Worm (Caenorhabditis elegans) whole organism, L4 larva: ENCODE results near the gene mrpl-16.

ENCODE experiments used
- T20F7.1 ChIP-seq: fragments of 200-800 bp; sonication (Bioruptor generic); optimal IDR thresholded peaks from 2 replicates; lab custom pipeline; 2018; ENCODE audit warnings: mild to moderate bottlenecking, missing genetic modification characterization, missing compliant biosample characterization
- aly-2 ChIP-seq: sonication (generic microtip); optimal IDR thresholded peaks from 2 replicates; lab custom pipeline; 2018; ENCODE audit warnings: missing biosample characterization, missing genetic modification characterization
- dpl-1 ChIP-seq: fragments of 150-350 bp; optimal IDR thresholded peaks from 2 replicates; lab custom pipeline; 2014; ENCODE audit warnings: missing biosample characterization, missing genetic modification reagents, missing genetic modification characterization
- lin-39 ChIP-seq: fragments of 150-350 bp; optimal IDR thresholded peaks from 2 replicates; lab custom pipeline; 2014; ENCODE audit warnings: missing biosample characterization, missing genetic modification reagents, missing genetic modification characterization
- lsy-2 ChIP-seq, 2 experiments: fragments of 150-350 bp in 1 of 2; sonication (generic microtip) in 1 of 2; optimal IDR thresholded peaks; 2 replicates each; lab custom pipeline; 2014 to 2017; ENCODE audit warnings: missing biosample characterization in 2 of 2, missing genetic modification characterization in 2 of 2
- nhr-10 ChIP-seq: fragments of 150-350 bp; optimal IDR thresholded peaks from 2 replicates; lab custom pipeline; 2014; ENCODE audit warnings: missing biosample characterization, missing genetic modification characterization
- nhr-25 ChIP-seq: sonication (generic microtip); optimal IDR thresholded peaks from 2 replicates; lab custom pipeline; 2017; ENCODE audit warnings: missing genetic modification characterization, mild to moderate bottlenecking, missing compliant biosample characterization, antibody characterized with exemption, moderate library complexity, borderline replicate concordance; ENCODE audit not compliant: insufficient read depth
- nhr-28 ChIP-seq: fragments of 150-350 bp; optimal IDR thresholded peaks from 2 replicates; lab custom pipeline; 2014; ENCODE audit warnings: missing biosample characterization, missing genetic modification characterization
- pha-4 ChIP-seq, 2 experiments: fragments of 150-350 bp in 1 of 2; fragments of 200-800 bp in 1 of 2; sonication (Bioruptor generic) in 1 of 2; IDR thresholded peaks in 1 of 2; optimal IDR thresholded peaks in 1 of 2; 2 replicates each; pipeline versions ENCODE4 v1.3.6 to Lab custom; 2014 to 2022; ENCODE audit warnings: missing genetic modification characterization in 2 of 2, missing genetic modification reagents in 2 of 2, missing biosample characterization in 1 of 2, missing compliant biosample characterization in 1 of 2
- skn-1 ChIP-seq: fragments of 150-350 bp; optimal IDR thresholded peaks from 2 replicates; lab custom pipeline; 2014; ENCODE audit warnings: missing biosample characterization, missing genetic modification characterization
- zip-2 ChIP-seq: fragments of 150-350 bp; optimal IDR thresholded peaks from 2 replicates; lab custom pipeline; 2014; ENCODE audit warnings: missing biosample characterization, missing genetic modification characterization
- ztf-11 ChIP-seq: fragments of 150-350 bp; optimal IDR thresholded peaks from 2 replicates; lab custom pipeline; 2014; ENCODE audit warnings: missing biosample characterization, missing genetic modification characterization

DNA sequence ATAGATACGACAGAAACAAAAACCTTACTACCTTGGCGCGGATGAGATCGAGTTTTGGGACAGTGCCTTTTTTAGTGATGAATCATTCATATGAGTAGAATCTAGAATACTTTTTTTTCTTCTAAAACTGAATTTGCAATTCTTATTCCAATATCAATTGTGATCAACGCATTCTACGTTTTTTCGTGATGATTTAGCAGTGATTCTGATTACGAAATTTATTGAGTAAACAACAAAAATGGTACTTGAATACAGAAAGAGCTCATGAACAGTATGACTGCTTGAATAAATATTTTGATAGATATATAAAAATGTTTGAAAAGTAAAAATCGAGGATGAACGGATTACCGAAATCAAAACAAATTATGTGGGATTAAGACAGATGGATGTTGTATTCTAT lies 10.9 kb downstream of the mrpl-16 start, which contains the start of gene him-18:
- TF ChIP-seq lin-39 (tag; lab: Kevin White, UChicago) (no peak), zip-2 (no peak), pha-4 (GFP tag; IDR thresholded peaks at IDR 0.05; lab: Robert Waterston, UW) (no peak), pha-4 (tag; optimal IDR thresholded peaks at IDR 0.05; lab: Kevin White, UChicago) (no peak), nhr-28 (no peak), nhr-10 (tag; lab: Kevin White, UChicago) (no peak), dpl-1 (no peak), ztf-11 (no peak), nhr-25 (tag; lab: Kevin White, UChicago) (no peak), skn-1 (tag; lab: Kevin White, UChicago) (no peak), aly-2 (no peak), T20F7.1 (GFP tag; lab: Kevin White, UChicago) (no peak), lsy-2 (tag; optimal IDR thresholded peaks at IDR 0.05; lab: Kevin White, UChicago) (no peak)
